Worm (Caenorhabditis elegans): ENCODE data around the gene cht-3.

DNA sequence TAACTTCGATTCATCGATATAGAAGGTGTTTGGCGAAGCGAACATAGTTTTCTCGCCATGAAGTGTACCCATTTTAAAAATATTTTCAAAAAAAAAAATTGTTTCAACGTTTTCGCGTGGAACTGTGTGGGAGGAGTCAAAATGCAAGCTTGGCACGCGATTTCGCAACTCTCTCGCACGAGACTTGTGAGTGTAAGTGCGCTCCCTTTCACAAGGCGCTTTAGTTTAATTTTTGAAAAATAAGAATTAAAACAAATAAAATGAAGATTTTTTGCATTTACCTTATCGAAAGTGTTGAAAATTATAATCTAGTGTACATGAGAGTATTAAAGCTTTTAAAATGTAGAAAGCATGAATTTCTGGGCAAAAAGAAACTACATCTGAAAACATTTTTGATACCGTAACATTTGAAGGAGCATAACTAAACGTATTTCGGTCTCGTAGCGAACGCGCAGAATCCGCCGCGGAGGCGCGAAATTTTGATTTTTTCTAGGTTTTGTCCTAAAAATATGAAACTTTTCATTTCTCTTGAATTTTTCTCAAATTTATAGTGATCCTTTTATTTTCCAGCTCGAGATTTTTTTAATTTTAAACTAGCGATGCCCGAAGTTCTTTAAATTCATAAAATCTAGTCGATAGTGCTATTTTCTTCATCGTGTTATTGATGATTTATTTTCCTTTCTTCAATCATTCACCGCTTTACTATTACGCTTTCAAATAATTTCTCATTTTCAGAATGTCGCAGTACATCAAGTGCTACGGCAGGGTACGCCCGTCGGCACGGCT is 36.2 kb downstream of the cht-3 start, which contains the start of the genes cogc-2 and klp-18:
- TF ChIP-seq flt-1 (GFP tag; IDR thresholded peaks at IDR 0.05) (peak; percentile 73; the same call in 1 of the 2 replicates), ref-1 (GFP tag; conservative IDR thresholded peaks at IDR 0.05) (no peak), T22C8.4 (GFP tag; IDR thresholded peaks at IDR 0.05) (no peak), med-1 (GFP tag; optimal IDR thresholded peaks at IDR 0.05; ENCODE audit: insufficient read depth) (peak; percentile 67), tab-1 (GFP tag; IDR thresholded peaks at IDR 0.05) (peak; percentile 80), ztf-29 (GFP tag; IDR thresholded peaks at IDR 0.05) (peak; percentile 71), cog-1 (tag; optimal IDR thresholded peaks at IDR 0.05) (peak; percentile 61)

Measured in whole organism, midembryonic.